Worm (Caenorhabditis elegans): Measurements from ENCODE around the gene T10C6.16.

The T10C6.16 gene

ce11 chrV:16029237-16029636, 3.6 kb downstream of the T10C6.16 start:
- no peak for TF ChIP-seq alr-1 (tag; optimal IDR thresholded peaks at IDR 0.05)
- TF ChIP-seq sma-3 (GFP tag; optimal IDR thresholded peaks at IDR 0.05), result no peak
- no peak for TF ChIP-seq nhr-23 (tag; optimal IDR thresholded peaks at IDR 0.05)
- TF ChIP-seq ztf-1 (GFP tag; conservative IDR thresholded peaks at IDR 0.05), result no peak
- no peak for TF ChIP-seq ZK546.5 (tag; optimal IDR thresholded peaks at IDR 0.05)
- no peak for TF ChIP-seq nhr-237 (tag; optimal IDR thresholded peaks at IDR 0.05)
- no peak for TF ChIP-seq nhr-129 (tag; optimal IDR thresholded peaks at IDR 0.05)
- TF ChIP-seq lin-11 (tag; optimal IDR thresholded peaks at IDR 0.05), result no peak
- no peak for TF ChIP-seq Y55F3AM.14 (GFP tag; optimal IDR thresholded peaks at IDR 0.05)
- TF ChIP-seq lin-13 (GFP tag; optimal IDR thresholded peaks at IDR 0.05), result no peak
- TF ChIP-seq sem-4 (tag; optimal IDR thresholded peaks at IDR 0.05), result no peak
- no peak for TF ChIP-seq elt-1 (tag; optimal IDR thresholded peaks at IDR 0.05)
- no peak for TF ChIP-seq nhr-11 (tag; optimal IDR thresholded peaks at IDR 0.05)
- TF ChIP-seq nhr-6 (tag; optimal IDR thresholded peaks at IDR 0.05), result no peak
- TF ChIP-seq mab-5 (tag; optimal IDR thresholded peaks at IDR 0.05), result no peak
- no peak for TF ChIP-seq ztf-11 (tag; optimal IDR thresholded peaks at IDR 0.05)
- no peak for TF ChIP-seq ceh-16 (tag; optimal IDR thresholded peaks at IDR 0.05)
- TF ChIP-seq ztf-4 (tag; optimal IDR thresholded peaks at IDR 0.05), result no peak

DNA sequence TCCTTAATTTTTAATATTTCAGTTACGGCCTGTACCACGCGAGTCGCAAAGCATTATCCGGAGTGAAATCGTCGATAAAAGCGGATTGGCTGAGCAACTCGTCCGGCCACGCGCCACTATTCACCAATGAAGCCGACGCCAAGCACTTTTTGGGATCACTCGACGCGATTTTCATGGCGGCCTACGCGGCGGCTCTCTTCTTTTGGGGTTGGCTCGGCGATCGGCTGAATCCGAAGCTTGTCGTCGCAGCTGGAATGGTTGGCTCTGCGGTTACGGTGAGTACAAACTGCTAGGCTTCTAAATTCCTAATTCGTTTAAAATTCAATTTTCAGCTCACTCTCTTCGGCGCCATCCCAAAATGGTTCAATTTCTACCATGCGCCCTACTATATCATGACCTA, 7.9 kb downstream of the T10C6.16 start:
- TF ChIP-seq unc-62 (GFP tag; optimal IDR thresholded peaks at IDR 0.05) (no peak), sma-3 (GFP tag; optimal IDR thresholded peaks at IDR 0.05) (no peak), mab-5 (tag; optimal IDR thresholded peaks at IDR 0.05) (no peak), R02D3.7 (tag; optimal IDR thresholded peaks at IDR 0.05) (no peak), unc-55 (GFP tag; optimal IDR thresholded peaks at IDR 0.05) (no peak), Y55F3AM.14 (GFP tag; optimal IDR thresholded peaks at IDR 0.05) (no peak), blmp-1 (tag; optimal IDR thresholded peaks at IDR 0.05; ENCODE audit: insufficient read depth) (no peak), nhr-12 (tag; optimal IDR thresholded peaks at IDR 0.05) (no peak), F13H6.1 (tag; optimal IDR thresholded peaks at IDR 0.05) (no peak), ztf-4 (tag; optimal IDR thresholded peaks at IDR 0.05) (no peak), sem-4 (tag; optimal IDR thresholded peaks at IDR 0.05) (no peak), nhr-11 (tag; optimal IDR thresholded peaks at IDR 0.05) (no peak), ama-1 (optimal IDR thresholded peaks at IDR 0.05) (no peak), nhr-25 (tag; optimal IDR thresholded peaks at IDR 0.05) (no peak), nhr-77 (tag; optimal IDR thresholded peaks at IDR 0.05) (no peak), fos-1 (tag; optimal IDR thresholded peaks at IDR 0.05) (no peak), peb-1 (tag; optimal IDR thresholded peaks at IDR 0.05) (no peak), unc-39 (tag; optimal IDR thresholded peaks at IDR 0.05) (no peak)

- TF ChIP-seq lin-13 (GFP tag; optimal IDR thresholded peaks at IDR 0.05) (no peak), blmp-1 (tag; optimal IDR thresholded peaks at IDR 0.05; ENCODE audit: insufficient read depth) (no peak), snpc-4 (tag; optimal IDR thresholded peaks at IDR 0.05) (no peak), F13H6.1 (tag; optimal IDR thresholded peaks at IDR 0.05) (no peak), elt-3 (tag; optimal IDR thresholded peaks at IDR 0.05) (no peak), nhr-10 (tag; optimal IDR thresholded peaks at IDR 0.05) (no peak), aly-2 (tag; optimal IDR thresholded peaks at IDR 0.05) (no peak), lin-39 (tag; optimal IDR thresholded peaks at IDR 0.05) (no peak), unc-62 (GFP tag; optimal IDR thresholded peaks at IDR 0.05) (no peak), egl-27 (tag; optimal IDR thresholded peaks at IDR 0.05) (no peak), unc-39 (tag; optimal IDR thresholded peaks at IDR 0.05) (no peak)
These were observed 8.5 kb downstream of the T10C6.16 start, which contains the start of gene T10C6.6 for ce11 chrV:16024300-16024699. Gene T10C6.6, plus strand, starts transcription at chrV:16024326.

- no peak for TF ChIP-seq C34F6.9 (tag; optimal IDR thresholded peaks at IDR 0.05)
These were observed 9.2 kb downstream of the T10C6.16 start for ce11 chrV:16023559-16023958.

DNA sequence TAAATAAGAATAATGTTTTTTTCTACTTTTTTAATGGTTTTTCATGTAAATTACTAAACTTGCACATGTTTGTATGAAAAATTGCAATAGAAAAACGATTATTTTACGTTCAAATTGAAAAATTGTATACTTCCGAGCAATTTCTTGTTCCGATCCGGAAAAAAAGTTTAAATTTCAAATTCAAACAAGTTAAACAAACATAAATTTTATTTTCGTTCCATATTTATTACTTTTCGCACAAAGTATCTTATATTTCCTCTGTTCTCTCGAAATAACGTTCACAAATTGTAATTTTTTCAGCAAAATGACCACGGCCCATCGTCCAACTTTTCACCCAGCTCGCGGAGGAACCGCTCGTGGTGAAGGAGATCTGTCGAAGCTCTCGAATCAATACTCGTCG, 9.8 kb downstream of the T10C6.16 start, which contains the start of gene cwc-15:
cwc-15 (plus strand) TSS at position 301 of the 400 bp plus-strand sequence.
- no peak for TF ChIP-seq C34F6.9 (tag; optimal IDR thresholded peaks at IDR 0.05)
- TF ChIP-seq zag-1 (tag; optimal IDR thresholded peaks at IDR 0.05), result no peak
- no peak for TF ChIP-seq elt-1 (tag; optimal IDR thresholded peaks at IDR 0.05)
- TF ChIP-seq nhr-10 (tag; optimal IDR thresholded peaks at IDR 0.05), result no peak
- TF ChIP-seq Y55F3AM.14 (GFP tag; optimal IDR thresholded peaks at IDR 0.05), result no peak
- no peak for TF ChIP-seq sem-4 (tag; optimal IDR thresholded peaks at IDR 0.05)
- TF ChIP-seq ztf-4 (tag; optimal IDR thresholded peaks at IDR 0.05), result no peak
- no peak for TF ChIP-seq fos-1 (tag; optimal IDR thresholded peaks at IDR 0.05)
- TF ChIP-seq nhr-11 (tag; optimal IDR thresholded peaks at IDR 0.05), result no peak
- no peak for TF ChIP-seq dmd-4 (tag; optimal IDR thresholded peaks at IDR 0.05)
- no peak for TF ChIP-seq lsy-2 (tag; optimal IDR thresholded peaks at IDR 0.05)
- no peak for TF ChIP-seq elt-3 (tag; optimal IDR thresholded peaks at IDR 0.05)
- no peak for TF ChIP-seq R02D3.7 (tag; optimal IDR thresholded peaks at IDR 0.05)
- TF ChIP-seq F13H6.1 (tag; optimal IDR thresholded peaks at IDR 0.05), result no peak
- no peak for TF ChIP-seq unc-39 (tag; optimal IDR thresholded peaks at IDR 0.05)
- TF ChIP-seq mbf-1 (tag; optimal IDR thresholded peaks at IDR 0.05), result no peak
- no peak for TF ChIP-seq ztf-1 (GFP tag; conservative IDR thresholded peaks at IDR 0.05)
- no peak for TF ChIP-seq ceh-16 (tag; optimal IDR thresholded peaks at IDR 0.05)
